Worm (Caenorhabditis elegans): Measurements from ENCODE around the gene nasp-1.

Gene nasp-1

ce11 chrII:11089356-11089755, 17.1 kb upstream of the nasp-1 start, which contains the start of gene unc-53:
Gene unc-53 (minus strand): TSS chrII:11089456.
- no peak for TF ChIP-seq hsf-1 (GFP tag; IDR thresholded peaks at IDR 0.05)
- no peak for TF ChIP-seq ceh-27 (GFP tag; optimal IDR thresholded peaks at IDR 0.05)
- TF ChIP-seq hmg-20 (GFP tag; IDR thresholded peaks at IDR 0.05) = no peak
- TF ChIP-seq madf-6 (GFP tag; IDR thresholded peaks at IDR 0.05) = no peak
- no peak for TF ChIP-seq ztf-22 (GFP tag; optimal IDR thresholded peaks at IDR 0.05)
- TF ChIP-seq egrh-3 (GFP tag; IDR thresholded peaks at IDR 0.05) = no peak
- TF ChIP-seq F10E7.11 (tag; optimal IDR thresholded peaks at IDR 0.05) = no peak
- TF ChIP-seq B0336.3 (GFP tag; IDR thresholded peaks at IDR 0.05) = no peak
- no peak for TF ChIP-seq F57A8.1 (GFP tag; optimal IDR thresholded peaks at IDR 0.05)
- TF ChIP-seq B0261.1 (tag; optimal IDR thresholded peaks at IDR 0.05) = no peak
- no peak for TF ChIP-seq nfyb-1 (GFP tag; IDR thresholded peaks at IDR 0.05)
- TF ChIP-seq ama-1 (optimal IDR thresholded peaks at IDR 0.05) = no peak
- TF ChIP-seq ama-1 (GFP tag; optimal IDR thresholded peaks at IDR 0.05) = no peak
- no peak for TF ChIP-seq akir-1 (GFP tag; optimal IDR thresholded peaks at IDR 0.05)

DNA sequence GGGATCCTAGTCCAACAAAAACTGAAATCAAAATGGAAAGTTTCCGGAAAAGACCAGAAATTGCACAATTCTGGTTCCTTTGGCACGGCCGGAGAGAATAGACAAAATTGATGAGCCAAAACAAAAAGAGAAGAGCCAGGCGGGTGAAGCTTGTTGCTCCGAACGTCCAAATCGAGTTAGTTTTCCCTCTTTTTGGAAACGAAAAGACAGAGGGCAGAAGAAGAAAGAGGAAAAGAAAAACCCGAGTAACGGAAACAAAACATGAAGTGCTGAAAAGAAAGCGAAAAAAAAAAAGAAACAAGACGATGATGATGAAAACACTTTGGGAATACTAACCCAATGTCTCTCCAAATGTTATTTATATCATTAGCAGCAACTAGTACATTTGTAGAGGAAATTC, 14.8 kb upstream of the nasp-1 start:
- TF ChIP-seq gei-17 (GFP tag; optimal IDR thresholded peaks at IDR 0.05) = no peak
- TF ChIP-seq F49E8.2 (tag; optimal IDR thresholded peaks at IDR 0.05; ENCODE audit: insufficient read depth) = no peak
- no peak for TF ChIP-seq ztf-25 (GFP tag; IDR thresholded peaks at IDR 0.05)
- no peak for TF ChIP-seq unc-62 (GFP tag; optimal IDR thresholded peaks at IDR 0.05)
- TF ChIP-seq egl-44 (GFP tag; IDR thresholded peaks at IDR 0.05) = no peak
- no peak for TF ChIP-seq madf-10 (tag; optimal IDR thresholded peaks at IDR 0.05)
- no peak for TF ChIP-seq mel-28 (tag; optimal IDR thresholded peaks at IDR 0.05; ENCODE audit: borderline replicate concordance)
- no peak for TF ChIP-seq madf-3 (GFP tag; IDR thresholded peaks at IDR 0.05)
- TF ChIP-seq B0336.3 (GFP tag; IDR thresholded peaks at IDR 0.05) = no peak
- no peak for TF ChIP-seq ztf-22 (GFP tag; optimal IDR thresholded peaks at IDR 0.05)
- TF ChIP-seq D2030.7 (GFP tag; IDR thresholded peaks at IDR 0.05) = no peak
- no peak for TF ChIP-seq ets-4 (GFP tag; optimal IDR thresholded peaks at IDR 0.05)

ce11 chrII:11092413-11092812, 14.0 kb upstream of the nasp-1 start, which contains the start of gene rpl-42:
Gene rpl-42 (plus strand): TSS chrII:11092713.
- TF ChIP-seq nhr-27 (tag; optimal IDR thresholded peaks at IDR 0.05) (no peak), ceh-79 (tag; optimal IDR thresholded peaks at IDR 0.05) (no peak), rec-8 (tag; optimal IDR thresholded peaks at IDR 0.05) (no peak), F33H1.4 (GFP tag; IDR thresholded peaks at IDR 0.05) (no peak)

- TF ChIP-seq pbrm-1 (GFP tag; IDR thresholded peaks at IDR 0.05) (no peak), him-1 (tag; optimal IDR thresholded peaks at IDR 0.05) (peak; percentile 2), efl-1 (GFP tag; optimal IDR thresholded peaks at IDR 0.05) (peak; percentile 14), F33H1.4 (GFP tag; IDR thresholded peaks at IDR 0.05) (peak; percentile 65), let-526 (GFP tag; IDR thresholded peaks at IDR 0.05) (no peak), madf-6 (GFP tag; IDR thresholded peaks at IDR 0.05) (peak; percentile 56; the same call in 1 of the 2 replicates), ztf-26 (tag; optimal IDR thresholded peaks at IDR 0.05) (no peak), repo-1 (tag; optimal IDR thresholded peaks at IDR 0.05) (no peak), F10E7.11 (tag; optimal IDR thresholded peaks at IDR 0.05) (no peak), xnd-1 (tag; optimal IDR thresholded peaks at IDR 0.05) (peak; percentile 39), lsl-1 (GFP tag; optimal IDR thresholded peaks at IDR 0.05) (peak; percentile 66), F49E8.2 (tag; optimal IDR thresholded peaks at IDR 0.05; ENCODE audit: insufficient read depth) (peak; percentile 45), Y56A3A.18 (GFP tag; IDR thresholded peaks at IDR 0.05) (no peak), akir-1 (GFP tag; optimal IDR thresholded peaks at IDR 0.05) (no peak), egl-18 (GFP tag; IDR thresholded peaks at IDR 0.05) (no peak), snpc-4 (GFP tag; optimal IDR thresholded peaks at IDR 0.05) (no peak), snpc-4 (tag; optimal IDR thresholded peaks at IDR 0.05) (no peak)
These were observed 12.0 kb upstream of the nasp-1 start for ce11 chrII:11094431-11094830.
